Fruit fly (Drosophila melanogaster) whole organism: ENCODE results near the gene CG7512.

Source experiments
- CG8478 ChIP-seq: fragments of >200 bp; optimal IDR thresholded peaks from 2 replicates; lab custom pipeline; 2018; ENCODE audit warnings: inconsistent platforms
- EcR ChIP-seq, 2 experiments: fragments of >200 bp; optimal IDR thresholded peaks; 2 replicates each; lab custom pipeline; 2017; ENCODE audit warnings: missing biosample characterization in 2 of 2, missing genetic modification characterization in 2 of 2, missing genetic modification reagents in 2 of 2

DNA sequence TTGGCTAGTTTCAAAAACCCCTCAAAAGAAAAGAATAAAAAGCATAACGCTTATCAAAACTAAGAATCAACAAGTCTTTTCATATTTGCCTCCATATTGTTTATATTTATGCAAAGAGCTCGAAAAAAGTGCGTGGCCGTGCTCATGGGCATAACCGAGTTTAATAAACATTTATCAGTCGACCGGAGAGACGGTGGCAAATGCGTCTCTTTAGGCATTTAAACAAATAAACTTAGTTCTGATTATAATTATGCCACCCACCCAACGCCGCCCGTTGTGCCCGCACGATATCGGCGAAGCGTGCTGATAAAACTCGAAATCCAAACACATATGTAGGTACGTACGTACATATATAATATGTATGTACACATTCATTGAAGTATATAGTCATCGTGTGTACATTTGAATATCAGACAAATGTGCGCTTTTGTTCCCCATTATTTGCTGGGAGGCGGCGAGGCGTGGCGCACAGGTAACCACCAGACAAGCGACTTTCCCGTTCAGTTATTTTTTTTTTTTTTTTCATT, 15.0 kb downstream of the CG7512 start:
- TF ChIP-seq CG8478 (lab: Kevin White, UChicago) (no peak), EcR (GFP tag; optimal IDR thresholded peaks at IDR 0.05; lab: Kevin White, UChicago) (no peak)
